Worm (Caenorhabditis elegans) whole organism, L3 larva: Measurements from ENCODE around the gene W09D6.1.

Source experiments
- ZK546.5 ChIP-seq: sonication (generic microtip); optimal IDR thresholded peaks from 2 replicates; lab custom pipeline; 2017; ENCODE audit warnings: missing biosample characterization, missing genetic modification characterization
- aly-2 ChIP-seq: fragments of 150-350 bp; optimal IDR thresholded peaks from 2 replicates; lab custom pipeline; 2014; ENCODE audit warnings: missing biosample characterization, missing genetic modification characterization
- ceh-16 ChIP-seq: sonication (generic microtip); optimal IDR thresholded peaks from 2 replicates; lab custom pipeline; 2017; ENCODE audit warnings: missing biosample characterization, missing genetic modification characterization
- ceh-28 ChIP-seq: fragments of 150-350 bp; optimal IDR thresholded peaks from 2 replicates; lab custom pipeline; 2014; ENCODE audit warnings: missing biosample characterization, missing genetic modification reagents, missing genetic modification characterization
- daf-12 ChIP-seq: fragments of 150-350 bp; optimal IDR thresholded peaks from 2 replicates; lab custom pipeline; 2014; ENCODE audit warnings: missing biosample characterization, missing genetic modification reagents, missing genetic modification characterization
- egl-27 ChIP-seq: sonication (generic microtip); optimal IDR thresholded peaks from 4 replicates; lab custom pipeline; 2017; ENCODE audit warnings: missing biosample characterization, missing genetic modification reagents, missing genetic modification characterization
- egl-5 ChIP-seq: fragments of 150-350 bp; optimal IDR thresholded peaks from 2 replicates; lab custom pipeline; 2017; ENCODE audit warnings: missing biosample characterization, missing genetic modification reagents, missing genetic modification characterization, inconsistent platforms
- elt-3 ChIP-seq, 3 experiments: fragments of 150-350 bp in 1 of 3; sonication (generic microtip) in 2 of 3; optimal IDR thresholded peaks; 2 replicates in 2 of 3; 4 replicates in 1 of 3; lab custom pipeline; 2014 to 2017; ENCODE audit warnings: missing biosample characterization in 3 of 3, missing genetic modification characterization in 3 of 3
- hmg-11 ChIP-seq: sonication (generic microtip); optimal IDR thresholded peaks from 2 replicates; lab custom pipeline; 2016; ENCODE audit warnings: missing genetic modification characterization, missing compliant biosample characterization
- jun-1 ChIP-seq: fragments of 150-350 bp; optimal IDR thresholded peaks from 2 replicates; lab custom pipeline; 2014; ENCODE audit warnings: missing biosample characterization, missing genetic modification reagents, missing genetic modification characterization
- lin-15B ChIP-seq: fragments of 150-350 bp; optimal IDR thresholded peaks from 2 replicates; lab custom pipeline; 2014; ENCODE audit warnings: missing biosample characterization, missing genetic modification characterization
- lin-39 ChIP-seq: fragments of 150-350 bp; optimal IDR thresholded peaks from 2 replicates; lab custom pipeline; 2018; ENCODE audit warnings: missing biosample characterization, missing genetic modification reagents, missing genetic modification characterization
- lsy-12 ChIP-seq: sonication (generic microtip); optimal IDR thresholded peaks from 2 replicates; lab custom pipeline; 2016; ENCODE audit warnings: mild to moderate bottlenecking, missing genetic modification characterization, missing compliant biosample characterization
- nfya-1 ChIP-seq: sonication (generic microtip); optimal IDR thresholded peaks from 2 replicates; lab custom pipeline; 2017; ENCODE audit warnings: missing genetic modification characterization, mild to moderate bottlenecking, missing compliant biosample characterization, antibody characterized with exemption, moderate library complexity; ENCODE audit not compliant: insufficient read depth
- nhr-12 ChIP-seq: fragments of 150-350 bp; optimal IDR thresholded peaks from 2 replicates; lab custom pipeline; 2014; ENCODE audit warnings: missing biosample characterization, missing genetic modification characterization
- nhr-23 ChIP-seq: fragments of 150-350 bp; optimal IDR thresholded peaks from 2 replicates; lab custom pipeline; 2014; ENCODE audit warnings: missing biosample characterization, missing genetic modification reagents, missing genetic modification characterization
- nhr-25 ChIP-seq: sonication (generic microtip); optimal IDR thresholded peaks from 2 replicates; lab custom pipeline; 2017; ENCODE audit warnings: missing biosample characterization, missing genetic modification characterization
- nhr-28 ChIP-seq: fragments of 150-350 bp; optimal IDR thresholded peaks from 2 replicates; lab custom pipeline; 2014; ENCODE audit warnings: missing biosample characterization, missing genetic modification characterization
- nhr-43 ChIP-seq: sonication (generic microtip); optimal IDR thresholded peaks from 2 replicates; lab custom pipeline; 2016; ENCODE audit warnings: mild to moderate bottlenecking, missing genetic modification characterization, missing compliant biosample characterization; ENCODE audit not compliant: poor library complexity, severe bottlenecking
- nhr-67 ChIP-seq: fragments of 150-350 bp; optimal IDR thresholded peaks from 2 replicates; lab custom pipeline; 2014; ENCODE audit warnings: missing biosample characterization, missing genetic modification characterization
- nhr-76 ChIP-seq: fragments of 150-350 bp; sonication (generic microtip); optimal IDR thresholded peaks from 5 replicates; lab custom pipeline; 2014; ENCODE audit warnings: missing biosample characterization, missing genetic modification characterization
- nhr-77 ChIP-seq: fragments of 150-350 bp; optimal IDR thresholded peaks from 2 replicates; lab custom pipeline; 2014; ENCODE audit warnings: missing biosample characterization, missing genetic modification characterization
- pqm-1 ChIP-seq: fragments of 150-350 bp; optimal IDR thresholded peaks from 2 replicates; lab custom pipeline; 2017; ENCODE audit warnings: missing biosample characterization, missing genetic modification characterization, inconsistent platforms
- skn-1 ChIP-seq: fragments of 150-350 bp; optimal IDR thresholded peaks from 2 replicates; lab custom pipeline; 2014; ENCODE audit warnings: missing biosample characterization, missing genetic modification characterization
- unc-62 ChIP-seq: fragments of 150-350 bp; sonication (generic microtip); optimal IDR thresholded peaks from 4 replicates; lab custom pipeline; 2014; ENCODE audit warnings: missing biosample characterization, missing genetic modification reagents, missing genetic modification characterization
- ztf-4 ChIP-seq: fragments of 150-350 bp; optimal IDR thresholded peaks from 2 replicates; lab custom pipeline; 2014; ENCODE audit warnings: missing biosample characterization, missing genetic modification characterization

W09D6.1 gene

ce11 chrIII:11066691-11067090, 2.0 kb upstream of the W09D6.1 start (continued):
- TF ChIP-seq unc-62 (no peak), nhr-28 (tag; lab: Kevin White, UChicago) (no peak)

- TF ChIP-seq ceh-28 (tag; lab: Kevin White, UChicago) (peak; percentile 87), lin-15B (tag; lab: Kevin White, UChicago) (no peak)
These were observed 612 bp downstream of the W09D6.1 start for ce11 chrIII:11069265-11069664.

- no peak for TF ChIP-seq lin-39 (tag; lab: Kevin White, UChicago)
- peak; percentile 88 for TF ChIP-seq ceh-28 (tag; lab: Kevin White, UChicago)
These were observed 1.6 kb downstream of the W09D6.1 start for ce11 chrIII:11070210-11070609.

ce11 chrIII:11074214-11074613, 5.6 kb downstream of the W09D6.1 start, which contains the start of gene str-261:
str-261 (plus strand) TSS chrIII:11074514.
- no peak for TF ChIP-seq jun-1 (tag; lab: Kevin White, UChicago)
- TF ChIP-seq ZK546.5 (tag; lab: Kevin White, UChicago) = no peak
- no peak for TF ChIP-seq lin-39 (tag; lab: Kevin White, UChicago)
- no peak for TF ChIP-seq nhr-43 (tag; lab: Kevin White, UChicago)
- TF ChIP-seq nfya-1 (tag; lab: Kevin White, UChicago) = no peak
- TF ChIP-seq nhr-77 (tag; lab: Kevin White, UChicago) = no peak
- no peak for TF ChIP-seq nhr-23 (tag; lab: Kevin White, UChicago)
- TF ChIP-seq nhr-25 (tag; lab: Kevin White, UChicago) = no peak
- no peak for TF ChIP-seq daf-12 (tag; lab: Kevin White, UChicago)

- TF ChIP-seq ceh-28 (tag; lab: Kevin White, UChicago) = peak; percentile 65
- TF ChIP-seq egl-27 (tag; lab: Kevin White, UChicago) = no peak
These were observed 8.1 kb downstream of the W09D6.1 start for ce11 chrIII:11076743-11077142.

ce11 chrIII:11077404-11077803, 8.8 kb downstream of the W09D6.1 start, which contains the start of gene str-246:
str-246 (plus strand) TSS chrIII:11077704.
- TF ChIP-seq nfya-1 (tag; lab: Kevin White, UChicago) (no peak), nhr-67 (no peak), skn-1 (tag; lab: Kevin White, UChicago) (no peak), ceh-16 (tag; lab: Kevin White, UChicago) (no peak), aly-2 (tag; lab: Kevin White, UChicago) (no peak), ztf-4 (no peak)
- TF ChIP-seq, all 47 proteins: peak for 0

- TF ChIP-seq nhr-25 (tag; lab: Kevin White, UChicago) (no peak), hmg-11 (tag; lab: Kevin White, UChicago) (no peak), elt-3 (tag; optimal IDR thresholded peaks at IDR 0.05; lab: Kevin White, UChicago) (no peak), lsy-12 (tag; lab: Kevin White, UChicago) (no peak), pqm-1 (tag; lab: Kevin White, UChicago) (no peak), egl-5 (tag; lab: Kevin White, UChicago) (no peak), nhr-12 (no peak), skn-1 (tag; lab: Kevin White, UChicago) (no peak), nhr-76 (no peak)
- TF ChIP-seq, all 47 proteins: peak for 0
These were observed 10.8 kb downstream of the W09D6.1 start, which contains the start of gene W09D6.4 for ce11 chrIII:11079445-11079844. W09D6.4 (plus strand) TSS chrIII:11079745.

ce11 chrIII:11079884-11080283, 11.2 kb downstream of the W09D6.1 start:
- peak; percentile 75 for TF ChIP-seq ceh-28 (tag; lab: Kevin White, UChicago)
